Worm (Caenorhabditis elegans) whole organism, midembryonic: ENCODE results near the gene C25H3.1.

Experiments
- cog-1 ChIP-seq: sonication (generic microtip); optimal IDR thresholded peaks from 2 replicates; lab custom pipeline; 2016; ENCODE audit warnings: missing genetic modification characterization, missing compliant biosample characterization
- klf-2 ChIP-seq: fragments of 200-800 bp; sonication (Bioruptor generic); conservative IDR thresholded peaks from 2 replicates; pipeline ENCODE4 v1.3.6; 2022; ENCODE audit warnings: missing genetic modification reagents, missing genetic modification characterization, missing compliant biosample characterization
- ztf-29 ChIP-seq: fragments of 200-800 bp; sonication (Bioruptor generic); IDR thresholded peaks from 2 replicates; pipeline ENCODE4 v1.3.6; 2022; ENCODE audit warnings: missing genetic modification reagents, missing genetic modification characterization, missing compliant biosample characterization

DNA sequence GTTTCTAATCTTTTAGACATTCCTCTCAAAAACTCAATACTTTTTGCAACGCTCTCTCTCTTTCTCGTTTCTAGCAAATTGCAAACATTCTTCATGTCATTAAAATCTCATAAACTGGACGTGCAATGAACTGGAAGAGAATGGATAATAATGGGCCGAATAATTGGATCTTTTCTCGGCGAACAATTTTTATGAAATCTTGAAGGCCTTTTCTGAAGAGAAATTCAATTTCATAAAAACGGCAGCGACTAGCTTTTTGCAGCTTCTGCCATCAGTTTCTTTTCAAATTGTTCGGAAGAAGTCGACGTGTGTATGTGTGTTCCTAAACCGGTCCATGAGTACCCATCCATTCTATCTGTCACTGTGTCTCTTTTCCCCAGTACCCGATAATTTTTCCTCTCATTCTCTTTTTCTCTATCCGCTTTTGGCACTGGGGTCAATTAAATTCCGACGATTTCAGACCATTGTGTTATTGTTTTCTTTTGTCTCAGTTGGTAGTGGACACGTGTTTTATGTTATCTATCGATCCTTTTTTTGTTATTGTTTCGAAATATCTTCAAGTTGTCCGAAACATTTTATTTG lies 3.8 kb downstream of the C25H3.1 start:
- TF ChIP-seq cog-1 (tag; lab: Kevin White, UChicago) (no peak), klf-2 (GFP tag; lab: Robert Waterston, UW) (no peak), ztf-29 (no peak)
